Worm (Caenorhabditis elegans) whole organism, L2 larva: ENCODE results near the gene T07G12.2.

Experiments
- F13H6.1 ChIP-seq: sonication (generic microtip); optimal IDR thresholded peaks from 2 replicates; lab custom pipeline; 2016; ENCODE audit warnings: missing genetic modification characterization, missing compliant biosample characterization
- aly-2 ChIP-seq: fragments of 150-350 bp; optimal IDR thresholded peaks from 2 replicates; lab custom pipeline; 2014; ENCODE audit warnings: missing biosample characterization, missing genetic modification characterization
- ceh-16 ChIP-seq: fragments of 150-350 bp; optimal IDR thresholded peaks from 2 replicates; lab custom pipeline; 2014; ENCODE audit warnings: missing biosample characterization, missing genetic modification characterization
- elt-1 ChIP-seq: fragments of 150-350 bp; optimal IDR thresholded peaks from 2 replicates; lab custom pipeline; 2014; ENCODE audit warnings: missing biosample characterization, missing genetic modification characterization
- elt-3 ChIP-seq: sonication (generic microtip); optimal IDR thresholded peaks from 2 replicates; lab custom pipeline; 2017; ENCODE audit warnings: missing biosample characterization, missing genetic modification characterization
- mbf-1 ChIP-seq: sonication (generic microtip); optimal IDR thresholded peaks from 2 replicates; lab custom pipeline; 2017; ENCODE audit warnings: missing biosample characterization, missing genetic modification characterization
- nhr-237 ChIP-seq: fragments of 150-350 bp; optimal IDR thresholded peaks from 2 replicates; lab custom pipeline; 2014; ENCODE audit warnings: missing biosample characterization, missing genetic modification characterization
- skn-1 ChIP-seq: sonication (generic microtip); optimal IDR thresholded peaks from 2 replicates; lab custom pipeline; 2017; ENCODE audit warnings: missing biosample characterization, missing genetic modification characterization
- snpc-4 ChIP-seq: fragments of 150-350 bp; optimal IDR thresholded peaks from 2 replicates; lab custom pipeline; 2014; ENCODE audit warnings: missing biosample characterization, missing genetic modification characterization
- unc-39 ChIP-seq: fragments of 150-350 bp; optimal IDR thresholded peaks from 2 replicates; lab custom pipeline; 2014; ENCODE audit warnings: missing biosample characterization, missing genetic modification characterization
- ztf-4 ChIP-seq: fragments of 150-350 bp; optimal IDR thresholded peaks from 2 replicates; lab custom pipeline; 2014; ENCODE audit warnings: missing biosample characterization, missing genetic modification characterization

DNA sequence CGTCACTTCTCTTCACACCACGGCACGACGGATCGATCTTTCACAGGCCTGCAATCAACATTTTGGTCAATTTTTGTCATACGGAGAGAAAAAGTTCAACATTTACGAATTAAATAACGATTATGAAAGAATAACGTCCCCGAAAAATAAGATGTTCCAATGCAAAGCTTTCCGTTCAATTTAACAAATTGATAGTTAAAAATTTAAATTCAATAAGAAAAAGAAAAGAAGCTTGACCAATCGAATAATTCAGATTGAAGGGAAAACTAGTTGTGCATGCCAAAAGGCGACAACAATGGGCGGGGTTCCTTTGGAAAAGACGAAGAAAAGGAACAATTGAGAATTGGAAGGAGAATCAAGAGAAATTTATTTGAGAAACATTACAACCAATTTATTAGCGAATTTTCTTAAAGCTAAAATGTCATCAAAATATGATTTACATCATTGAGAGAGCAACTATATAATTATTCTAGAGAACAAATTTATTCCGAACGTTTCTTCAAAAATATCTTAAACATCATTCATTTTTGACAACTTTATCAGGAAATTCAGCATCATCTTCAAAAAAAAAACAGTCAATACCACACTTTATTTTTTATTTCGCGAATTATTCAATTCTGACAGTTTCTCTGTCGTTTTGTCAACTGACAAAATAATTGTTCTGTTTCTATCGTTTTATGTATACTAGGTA, 28.8 kb upstream of the T07G12.2 start, which contains the start of gene tax-6:
- TF ChIP-seq elt-1 (tag; lab: Kevin White, UChicago), result no peak
- no peak for TF ChIP-seq snpc-4 (tag; lab: Kevin White, UChicago)
- no peak for TF ChIP-seq aly-2
- TF ChIP-seq elt-3 (tag; lab: Kevin White, UChicago), result no peak
- no peak for TF ChIP-seq ceh-16 (tag; lab: Kevin White, UChicago)
- no peak for TF ChIP-seq F13H6.1 (tag; lab: Kevin White, UChicago)
- no peak for TF ChIP-seq nhr-237 (tag; lab: Kevin White, UChicago)
- no peak for TF ChIP-seq unc-39 (tag; lab: Kevin White, UChicago)
- no peak for TF ChIP-seq mbf-1 (tag; lab: Kevin White, UChicago)
- TF ChIP-seq ztf-4 (tag; lab: Kevin White, UChicago), result no peak
- no peak for TF ChIP-seq skn-1 (tag; lab: Kevin White, UChicago)
